Fruit fly (Drosophila melanogaster): ENCODE measurements around the gene Frq2.

dm6 chrX:18136910-18137849 lies 40.2 kb upstream of the Frq2 start, which contains the start of gene ari-1:
- TF ChIP-seq CG8478 (optimal IDR thresholded peaks at IDR 0.05) (no peak), CTCF (optimal IDR thresholded peaks at IDR 0.05) (no peak)
